Fruit fly (Drosophila melanogaster) whole organism, wandering third instar larva: Measurements from ENCODE around the gene Fnta.

Experiments used
- Abd-B ChIP-seq: fragments of >200 bp; optimal IDR thresholded peaks from 2 replicates; lab custom pipeline; 2017; ENCODE audit warnings: missing biosample characterization, missing genetic modification characterization
- CG32264 ChIP-seq: fragments of 200-800 bp; sonication (Bioruptor generic); optimal IDR thresholded peaks from 2 replicates; lab custom pipeline; 2016; ENCODE audit warnings: missing biosample characterization, missing genetic modification characterization
- CG9705 ChIP-seq: fragments of 200-800 bp; sonication (Bioruptor generic); optimal IDR thresholded peaks from 2 replicates; lab custom pipeline; 2018; ENCODE audit warnings: missing biosample characterization, mild to moderate bottlenecking, missing genetic modification characterization
- CrebA ChIP-seq: fragments of 200-800 bp; sonication (Bioruptor generic); optimal IDR thresholded peaks from 2 replicates; lab custom pipeline; 2016; ENCODE audit warnings: missing biosample characterization, mild to moderate bottlenecking, missing genetic modification characterization, borderline replicate concordance
- Dfd ChIP-seq: fragments of >200 bp; optimal IDR thresholded peaks from 2 replicates; lab custom pipeline; 2017; ENCODE audit warnings: missing biosample characterization, missing genetic modification characterization
- Dif ChIP-seq: fragments of 200-275, 200-300 bp; sonication (Bioruptor generic); optimal IDR thresholded peaks from 2 replicates; lab custom pipeline; 2018; ENCODE audit warnings: missing biosample characterization, missing genetic modification characterization; ENCODE audit not compliant: partially characterized antibody
- GATAd ChIP-seq: sonication (Bioruptor generic); optimal IDR thresholded peaks from 2 replicates; lab custom pipeline; 2016; ENCODE audit warnings: missing biosample characterization, missing genetic modification characterization
- HLH106 ChIP-seq: fragments of 200-800 bp; optimal IDR thresholded peaks from 3 replicates; lab custom pipeline; 2019; ENCODE audit warnings: missing biosample characterization, mild to moderate bottlenecking, missing genetic modification characterization, moderate library complexity
- Hnf4 ChIP-seq: fragments of 200-800 bp; sonication (Bioruptor generic); optimal IDR thresholded peaks from 2 replicates; lab custom pipeline; 2016; ENCODE audit warnings: missing biosample characterization, mild to moderate bottlenecking, missing genetic modification characterization
- Hr78 ChIP-seq: fragments of >200 bp; optimal IDR thresholded peaks from 2 replicates; lab custom pipeline; 2017; ENCODE audit warnings: missing biosample characterization, missing genetic modification characterization
- Hr83 ChIP-seq: fragments of 200-300 bp; sonication (Bioruptor generic); optimal IDR thresholded peaks from 2 replicates; lab custom pipeline; 2016; ENCODE audit warnings: missing biosample characterization, mild to moderate bottlenecking, missing genetic modification characterization, moderate library complexity; ENCODE audit not compliant: poor library complexity, severe bottlenecking
- Jra ChIP-seq: sonication (Bioruptor generic); optimal IDR thresholded peaks from 2 replicates; lab custom pipeline; 2016; ENCODE audit warnings: missing biosample characterization, missing genetic modification characterization
- Mio ChIP-seq: sonication (Bioruptor generic); optimal IDR thresholded peaks from 2 replicates; lab custom pipeline; 2016; ENCODE audit warnings: missing biosample characterization, missing genetic modification characterization
- Myc ChIP-seq: fragments of >200 bp; optimal IDR thresholded peaks from 2 replicates; lab custom pipeline; 2017
- N ChIP-seq: fragments of >200 bp; optimal IDR thresholded peaks from 2 replicates; lab custom pipeline; 2018; ENCODE audit warnings: missing biosample characterization, missing external identifiers, missing genetic modification characterization
- OdsH ChIP-seq: fragments of 200-800 bp; sonication (Bioruptor generic); optimal IDR thresholded peaks from 2 replicates; lab custom pipeline; 2016; ENCODE audit warnings: missing biosample characterization, mild to moderate bottlenecking, missing genetic modification characterization
- Rel ChIP-seq, 2 experiments: fragments of 200-800 bp; sonication (Bioruptor generic) in 1 of 2; optimal IDR thresholded peaks; 2 replicates in 1 of 2; 3 replicates in 1 of 2; lab custom pipeline; 2016 to 2019; ENCODE audit warnings: mild to moderate bottlenecking in 2 of 2, missing biosample characterization in 2 of 2, missing genetic modification characterization in 2 of 2, moderate library complexity in 1 of 2
- Sp1 ChIP-seq: fragments of 200-800 bp; sonication (Bioruptor generic); optimal IDR thresholded peaks from 3 replicates; lab custom pipeline; 2019; ENCODE audit warnings: missing biosample characterization, mild to moderate bottlenecking, missing genetic modification characterization, moderate library complexity
- Vsx2 ChIP-seq: fragments of 200-300, 225-300 bp; sonication (Bioruptor generic); optimal IDR thresholded peaks from 2 replicates; lab custom pipeline; 2018; ENCODE audit warnings: missing biosample characterization, missing genetic modification characterization; ENCODE audit not compliant: partially characterized antibody
- br ChIP-seq: fragments of 200-800 bp; sonication (Bioruptor generic); optimal IDR thresholded peaks from 2 replicates; lab custom pipeline; 2016; ENCODE audit warnings: missing biosample characterization, missing genetic modification characterization
- brk ChIP-seq: fragments of 200-800 bp; sonication (Bioruptor generic); optimal IDR thresholded peaks from 2 replicates; lab custom pipeline; 2016; ENCODE audit warnings: missing biosample characterization, mild to moderate bottlenecking, missing genetic modification characterization
- dl ChIP-seq, 2 experiments: fragments of 175-275, 200-275 bp in 1 of 2; fragments of 200-275 bp in 1 of 2; sonication (Bioruptor generic); optimal IDR thresholded peaks; lab custom pipeline; 2018; ENCODE audit warnings: mild to moderate bottlenecking in 2 of 2, missing biosample characterization in 2 of 2, missing genetic modification characterization in 2 of 2, moderate library complexity in 2 of 2; ENCODE audit not compliant: partially characterized antibody in 2 of 2, insufficient read depth in 1 of 2
- dmrt93B ChIP-seq: fragments of 200-800 bp; sonication (Bioruptor generic); optimal IDR thresholded peaks from 2 replicates; lab custom pipeline; 2018; ENCODE audit warnings: missing biosample characterization, mild to moderate bottlenecking, missing genetic modification characterization
- dsf ChIP-seq: sonication (Bioruptor generic); optimal IDR thresholded peaks from 2 replicates; lab custom pipeline; 2016; ENCODE audit warnings: missing biosample characterization, missing genetic modification characterization, borderline replicate concordance
- ey ChIP-seq: fragments of 200-800 bp; sonication (Bioruptor generic); optimal IDR thresholded peaks from 2 replicates; lab custom pipeline; 2016; ENCODE audit warnings: missing biosample characterization, missing genetic modification characterization
- foxo ChIP-seq, 2 experiments: fragments of 200-800 bp; sonication (Bioruptor generic); optimal IDR thresholded peaks; 2 replicates in 1 of 2; 3 replicates in 1 of 2; lab custom pipeline; 2016 to 2017; ENCODE audit warnings: missing biosample characterization in 2 of 2, missing genetic modification characterization in 2 of 2
- fru ChIP-seq: fragments of 200-800 bp; sonication (Bioruptor generic); optimal IDR thresholded peaks from 3 replicates; lab custom pipeline; 2016; ENCODE audit warnings: missing biosample characterization, mild to moderate bottlenecking, missing genetic modification characterization
- h ChIP-seq: fragments of 200-800 bp; sonication (Bioruptor generic); optimal IDR thresholded peaks from 3 replicates; lab custom pipeline; 2016; ENCODE audit warnings: missing biosample characterization, mild to moderate bottlenecking, missing genetic modification characterization
- jim ChIP-seq: fragments of 175-275, 200-325 bp; sonication (Bioruptor generic); optimal IDR thresholded peaks from 2 replicates; lab custom pipeline; 2016; ENCODE audit warnings: missing biosample characterization, mild to moderate bottlenecking, missing genetic modification characterization
- lola ChIP-seq: fragments of >200 bp; optimal IDR thresholded peaks from 2 replicates; lab custom pipeline; 2017; ENCODE audit warnings: missing biosample characterization, missing genetic modification characterization
- pan ChIP-seq: fragments of >200 bp; optimal IDR thresholded peaks from 2 replicates; lab custom pipeline; 2017
- psq ChIP-seq: fragments of 200-800 bp; sonication (Bioruptor generic); optimal IDR thresholded peaks from 3 replicates; lab custom pipeline; 2017; ENCODE audit warnings: missing biosample characterization, mild to moderate bottlenecking, missing genetic modification characterization, moderate library complexity
- rgr ChIP-seq: fragments of 200-800 bp; sonication (Bioruptor generic); optimal IDR thresholded peaks from 3 replicates; lab custom pipeline; 2016; ENCODE audit warnings: missing biosample characterization, mild to moderate bottlenecking, missing genetic modification characterization
- sage ChIP-seq: fragments of 200-800 bp; sonication (Bioruptor generic); optimal IDR thresholded peaks from 2 replicates; lab custom pipeline; 2016; ENCODE audit warnings: missing biosample characterization, mild to moderate bottlenecking, missing genetic modification characterization
- sv ChIP-seq: fragments of 200-800 bp; sonication (Bioruptor generic); optimal IDR thresholded peaks from 3 replicates; lab custom pipeline; 2016; ENCODE audit warnings: missing biosample characterization, missing genetic modification characterization
- tai ChIP-seq: sonication (Bioruptor generic); optimal IDR thresholded peaks from 2 replicates; lab custom pipeline; 2016; ENCODE audit warnings: missing biosample characterization, missing genetic modification characterization
- usp ChIP-seq: fragments of >200 bp; optimal IDR thresholded peaks from 2 replicates; lab custom pipeline; 2017; ENCODE audit warnings: missing biosample characterization, missing genetic modification characterization
- woc ChIP-seq: sonication (Bioruptor generic); optimal IDR thresholded peaks from 2 replicates; lab custom pipeline; 2016; ENCODE audit warnings: missing biosample characterization, mild to moderate bottlenecking, missing genetic modification characterization

Fnta gene

DNA sequence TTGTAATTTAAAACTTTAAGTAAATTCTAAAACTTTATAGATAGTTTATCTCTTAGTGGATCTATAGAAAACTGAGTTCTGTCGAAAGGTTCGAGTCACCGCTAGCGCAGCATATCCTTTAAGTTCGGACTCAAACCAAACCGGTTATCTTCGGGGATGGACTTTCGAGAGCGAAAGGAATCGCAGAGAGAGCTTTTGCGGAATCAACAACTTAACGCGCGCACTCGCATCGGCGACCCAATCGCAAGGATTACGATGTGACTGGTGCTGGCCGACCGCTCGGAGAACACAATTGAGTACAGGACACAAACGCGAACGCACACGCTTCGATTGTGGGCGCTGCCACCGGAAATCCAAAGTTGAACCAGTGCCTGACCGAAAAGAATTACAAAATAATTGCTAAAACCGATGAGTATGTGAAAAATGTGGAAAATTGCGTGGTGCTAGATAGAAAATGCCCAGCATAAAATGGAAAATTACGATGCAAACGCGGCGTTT is 22.2 kb upstream of the Fnta start, which contains the start of gene smog:
Gene smog, plus strand, starts transcription at position 260 of the 498 bp plus-strand sequence.
- TF ChIP-seq tai (no peak), Vsx2 (GFP tag; lab: Kevin White, UChicago) (no peak), Hnf4 (GFP tag; lab: Kevin White, UChicago) (no peak), HLH106 (tag; lab: Kevin White, UChicago) (no peak), jim (no peak), lola (no peak), GATAd (no peak), dmrt93B (GFP tag; lab: Kevin White, UChicago) (no peak), Mio (GFP tag; lab: Kevin White, UChicago) (no peak), sv (GFP tag; lab: Kevin White, UChicago) (no peak), N (GFP tag; lab: Kevin White, UChicago) (no peak), Sp1 (no peak), foxo (GFP tag; optimal IDR thresholded peaks at IDR 0.05; lab: Kevin White, UChicago) (no peak), h (GFP tag; lab: Kevin White, UChicago) (no peak), fru (GFP tag; lab: Kevin White, UChicago) (no peak), OdsH (GFP tag; lab: Kevin White, UChicago) (no peak), pan (lab: Kevin White, UChicago) (no peak), CrebA (GFP tag; lab: Kevin White, UChicago) (no peak)

- peak; percentile 93 for TF ChIP-seq sv (GFP tag; lab: Kevin White, UChicago)
- peak; percentile 43 for TF ChIP-seq jim
- TF ChIP-seq dmrt93B (GFP tag; lab: Kevin White, UChicago): peak; percentile 86
- no peak for TF ChIP-seq Vsx2 (GFP tag; lab: Kevin White, UChicago)
- TF ChIP-seq Abd-B (GFP tag; lab: Kevin White, UChicago): no peak
- TF ChIP-seq Hnf4 (GFP tag; lab: Kevin White, UChicago): peak; percentile 93
- no peak for TF ChIP-seq usp (GFP tag; lab: Kevin White, UChicago)
- no peak for TF ChIP-seq dl (GFP tag; optimal IDR thresholded peaks at IDR 0.05; lab: Kevin White, UChicago; ENCODE audit: insufficient read depth in 1 of 2, partially characterized antibody in 2 of 2)
- TF ChIP-seq h (GFP tag; lab: Kevin White, UChicago): peak; percentile 90
- TF ChIP-seq lola: no peak
- no peak for TF ChIP-seq N (GFP tag; lab: Kevin White, UChicago)
- TF ChIP-seq Rel (GFP tag; optimal IDR thresholded peaks at IDR 0.05; lab: Kevin White, UChicago): peak; percentile 4
- TF ChIP-seq Rel (tag; optimal IDR thresholded peaks at IDR 0.05; lab: Kevin White, UChicago): peak; percentile 69
- TF ChIP-seq foxo (GFP tag; optimal IDR thresholded peaks at IDR 0.05; lab: Kevin White, UChicago): peak in 1 of 2 experiments; percentile 96
- TF ChIP-seq HLH106 (tag; lab: Kevin White, UChicago): peak; percentile 97
- peak; percentile 74 for TF ChIP-seq dsf
- peak; percentile 86 for TF ChIP-seq GATAd
- TF ChIP-seq Sp1: peak; percentile 93
- TF ChIP-seq OdsH (GFP tag; lab: Kevin White, UChicago): peak; percentile 94
- no peak for TF ChIP-seq tai
- TF ChIP-seq psq: peak; percentile 91
- TF ChIP-seq rgr (GFP tag; lab: Kevin White, UChicago): peak; percentile 96
- TF ChIP-seq Jra (GFP tag; lab: Kevin White, UChicago): peak; percentile 82
- peak; percentile 81 for TF ChIP-seq sage
- peak; percentile 89 for TF ChIP-seq Hr83
- peak; percentile 34 for TF ChIP-seq Myc (lab: Kevin White, UChicago)
- peak; percentile 66 for TF ChIP-seq CG32264
- peak; percentile 88 for TF ChIP-seq fru (GFP tag; lab: Kevin White, UChicago)
- TF ChIP-seq Hr78 (GFP tag; lab: Kevin White, UChicago): no peak
- TF ChIP-seq Mio (GFP tag; lab: Kevin White, UChicago): no peak
- TF ChIP-seq woc: peak; percentile 62
- no peak for TF ChIP-seq Dif (GFP tag; lab: Kevin White, UChicago)
- TF ChIP-seq brk (GFP tag; lab: Kevin White, UChicago): no peak
- peak; percentile 86 for TF ChIP-seq CG9705
- no peak for TF ChIP-seq pan (lab: Kevin White, UChicago)
- no peak for TF ChIP-seq Dfd (GFP tag; lab: Kevin White, UChicago)
- TF ChIP-seq br (GFP tag; lab: Kevin White, UChicago): peak; percentile 83
- TF ChIP-seq ey: peak; percentile 83
Measured at dm6 chr2L:4850356-4850755, 19.9 kb upstream of the Fnta start, which contains the start of the genes mRpS2 and Mon1. TSS of gene mRpS2 (minus strand) at chr2L:4850419. TSS of gene Mon1 (plus strand) at chr2L:4850641.
